Fruit fly (Drosophila melanogaster): ENCODE data around the gene TfIIEalpha.

The TfIIEalpha gene

DNA sequence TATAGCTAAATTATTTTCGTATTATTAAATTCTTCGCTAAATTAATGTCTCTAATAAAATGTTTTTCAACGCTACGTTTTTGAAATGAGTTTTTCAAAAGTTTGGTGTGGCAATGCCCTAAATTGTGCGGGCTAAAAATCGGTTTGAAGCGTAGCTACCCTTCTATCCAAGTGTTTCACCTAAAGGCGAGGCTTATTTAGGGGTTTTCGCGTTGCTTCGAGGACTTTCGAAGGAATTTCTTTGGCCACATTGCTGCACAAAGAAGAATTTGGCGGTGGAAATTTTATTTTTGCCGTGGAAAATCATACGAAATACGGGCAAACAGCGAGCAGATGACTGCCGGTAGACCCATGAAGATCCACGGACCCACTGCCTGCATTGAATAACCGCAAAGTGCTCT, at the start of gene TfIIEalpha (continued):
- TF ChIP-seq bab2 (GFP tag; optimal IDR thresholded peaks at IDR 0.05) (no peak), CG10979 (tag; optimal IDR thresholded peaks at IDR 0.05) (no peak), YL-1 (GFP tag; optimal IDR thresholded peaks at IDR 0.05) (peak; percentile 58), slp2 (GFP tag; optimal IDR thresholded peaks at IDR 0.05) (no peak), ham (GFP tag; IDR thresholded peaks at IDR 0.05) (no peak), Elba2 (GFP tag; optimal IDR thresholded peaks at IDR 0.05) (peak; percentile 26), toy (GFP tag; IDR thresholded peaks at IDR 0.05) (no peak), CG9437 (GFP tag; optimal IDR thresholded peaks at IDR 0.05) (no peak), CG14667 (GFP tag; IDR thresholded peaks at IDR 0.05) (no peak), CG11504 (tag; optimal IDR thresholded peaks at IDR 0.05) (peak; percentile 39), ttk (GFP tag; IDR thresholded peaks at IDR 0.05) (no peak), Oaz (GFP tag; IDR thresholded peaks at IDR 0.05) (no peak), CG10321 (GFP tag; IDR thresholded peaks at IDR 0.05) (no peak), CG32767 (GFP tag; IDR thresholded peaks at IDR 0.05) (no peak), gcm (GFP tag; optimal IDR thresholded peaks at IDR 0.05) (no peak), phol (tag; optimal IDR thresholded peaks at IDR 0.05) (peak; percentile 54), amos (GFP tag; IDR thresholded peaks at IDR 0.05; ENCODE audit: partially characterized antibody) (no peak; the same call in 1 of the 2 replicates), CG8944 (GFP tag; optimal IDR thresholded peaks at IDR 0.05) (no peak), CG2120 (GFP tag; optimal IDR thresholded peaks at IDR 0.05) (peak; percentile 37), dmrt99B (tag; optimal IDR thresholded peaks at IDR 0.05) (no peak), CG2889 (GFP tag; IDR thresholded peaks at IDR 0.05) (no peak), CHES-1-like (GFP tag; optimal IDR thresholded peaks at IDR 0.05) (no peak), CG7556 (GFP tag; optimal IDR thresholded peaks at IDR 0.05) (no peak), CG8281 (tag; optimal IDR thresholded peaks at IDR 0.05) (no peak), bcd (GFP tag; optimal IDR thresholded peaks at IDR 0.05) (peak; percentile 8), Camta (GFP tag; optimal IDR thresholded peaks at IDR 0.05) (peak; percentile 17), CG12744 (GFP tag; optimal IDR thresholded peaks at IDR 0.05) (no peak), ken (GFP tag; IDR thresholded peaks at IDR 0.05) (no peak), sens-2 (GFP tag; IDR thresholded peaks at IDR 0.05) (no peak), CG18619 (GFP tag; optimal IDR thresholded peaks at IDR 0.05) (no peak), CG10274 (GFP tag; optimal IDR thresholded peaks at IDR 0.05) (no peak), CrebB (tag; optimal IDR thresholded peaks at IDR 0.05) (peak; percentile 15), ftz-f1 (GFP tag; optimal IDR thresholded peaks at IDR 0.05) (no peak), CG18764 (GFP tag; optimal IDR thresholded peaks at IDR 0.05) (peak; percentile 57), Lim3 (GFP tag; IDR thresholded peaks at IDR 0.05) (no peak), Mrtf (GFP tag; IDR thresholded peaks at IDR 0.05) (no peak), CG3726 (GFP tag; IDR thresholded peaks at IDR 0.05) (no peak), Tbp (GFP tag; optimal IDR thresholded peaks at IDR 0.05) (no peak), Max (GFP tag; optimal IDR thresholded peaks at IDR 0.05) (no peak), org-1 (GFP tag; optimal IDR thresholded peaks at IDR 0.05) (no peak), nau (GFP tag; optimal IDR thresholded peaks at IDR 0.05) (no peak), Sry-β (GFP tag; optimal IDR thresholded peaks at IDR 0.05) (no peak), CG13894 (tag; optimal IDR thresholded peaks at IDR 0.05) (peak; percentile 14), CG15514 (GFP tag; optimal IDR thresholded peaks at IDR 0.05) (peak; percentile 73), CG1832 (GFP tag; optimal IDR thresholded peaks at IDR 0.05) (no peak), lbe (GFP tag; optimal IDR thresholded peaks at IDR 0.05) (no peak), CG6765 (GFP tag; optimal IDR thresholded peaks at IDR 0.05) (no peak), grau (tag; optimal IDR thresholded peaks at IDR 0.05) (peak; percentile 25), ATbp (GFP tag; optimal IDR thresholded peaks at IDR 0.05) (no peak), dmrt11E (tag; optimal IDR thresholded peaks at IDR 0.05) (no peak), CG12659 (GFP tag; optimal IDR thresholded peaks at IDR 0.05) (peak; percentile 60), Optix (GFP tag; IDR thresholded peaks at IDR 0.05) (no peak)

Measured in whole organism, embryonic.